1 fruit fly cellular context compared by ENCODE assay signal in genomic region chr3L:17427013-17427412, dm6.
A peak's percentile ranks its signal among the peaks of the same experiment; 100 is the strongest.
TF ChIP-seq lines count a peak whose summit lies in the region.

Gene Polr3G (minus strand): TSS chr3L:17427130.

TF ChIP-seq in whole organism, embryonic, 481 proteins besides CTCF, POLR2A, EP300 and RAD21 (continued from another document and continues in another):
- TF ChIP-seq Ssrp (tag; optimal IDR thresholded peaks at IDR 0.05; lab: Kevin White, UChicago) (no peak), Xrp1 (GFP tag; IDR thresholded peaks at IDR 0.05; lab: Robert Waterston, UW) (no peak), Spps (tag; optimal IDR thresholded peaks at IDR 0.05; lab: Kevin White, UChicago) (no peak), pnt (GFP tag; optimal IDR thresholded peaks at IDR 0.05; lab: Kevin White, UChicago) (no peak), CG10366 (GFP tag; IDR thresholded peaks at IDR 0.05; lab: Robert Waterston, UW) (no peak), CG12155 (GFP tag; optimal IDR thresholded peaks at IDR 0.05; lab: Kevin White, UChicago) (no peak), Dref (GFP tag; IDR thresholded peaks at IDR 0.05; lab: Robert Waterston, UW) (no peak), phol (tag; optimal IDR thresholded peaks at IDR 0.05; lab: Kevin White, UChicago) (no peak), CG6813 (GFP tag; optimal IDR thresholded peaks at IDR 0.05; lab: Kevin White, UChicago) (no peak), CG34422 (GFP tag; IDR thresholded peaks at IDR 0.05; lab: Robert Waterston, UW) (peak; percentile 55; the same call in 1 of the 3 replicates), CG11560 (tag; IDR thresholded peaks at IDR 0.05; lab: Robert Waterston, UW) (no peak), fd102C (GFP tag; optimal IDR thresholded peaks at IDR 0.05; lab: Kevin White, UChicago) (no peak), CG12769 (tag; optimal IDR thresholded peaks at IDR 0.05; lab: Kevin White, UChicago) (peak; percentile 29), CG14050 (GFP tag; IDR thresholded peaks at IDR 0.05; lab: Robert Waterston, UW) (no peak), crc (GFP tag; optimal IDR thresholded peaks at IDR 0.05; lab: Kevin White, UChicago) (no peak), oc (tag; optimal IDR thresholded peaks at IDR 0.05; lab: Kevin White, UChicago) (no peak), CG4854 (GFP tag; optimal IDR thresholded peaks at IDR 0.05; lab: Kevin White, UChicago) (peak; percentile 6), ATbp (GFP tag; optimal IDR thresholded peaks at IDR 0.05; lab: Kevin White, UChicago) (no peak), slbo (GFP tag; IDR thresholded peaks at IDR 0.05; lab: Robert Waterston, UW) (peak; percentile 51), twi (tag; optimal IDR thresholded peaks at IDR 0.05; lab: Kevin White, UChicago) (no peak), bsh (GFP tag; optimal IDR thresholded peaks at IDR 0.05; lab: Kevin White, UChicago) (peak in 1 of 2 experiments; percentile 11), dm (GFP tag; optimal IDR thresholded peaks at IDR 0.05; lab: Kevin White, UChicago) (peak; percentile 67), prd (optimal IDR thresholded peaks at IDR 0.05; lab: Kevin White, UChicago) (no peak), prd (GFP tag; IDR thresholded peaks at IDR 0.05; lab: Robert Waterston, UW) (no peak), odd (GFP tag; optimal IDR thresholded peaks at IDR 0.05; lab: Kevin White, UChicago) (no peak), klu (GFP tag; IDR thresholded peaks at IDR 0.05; lab: Robert Waterston, UW) (no peak), CG31388 (GFP tag; optimal IDR thresholded peaks at IDR 0.05; lab: Kevin White, UChicago) (no peak), Adf1 (GFP tag; IDR thresholded peaks at IDR 0.05; lab: Robert Waterston, UW) (no peak; the same call in 1 of the 2 replicates), E2f1 (GFP tag; IDR thresholded peaks at IDR 0.05; lab: Robert Waterston, UW) (no peak), stwl (tag; optimal IDR thresholded peaks at IDR 0.05; lab: Kevin White, UChicago) (peak; percentile 28), amos (GFP tag; IDR thresholded peaks at IDR 0.05; lab: Robert Waterston, UW; ENCODE audit: partially characterized antibody) (no peak), Hmr (GFP tag; optimal IDR thresholded peaks at IDR 0.05; lab: Kevin White, UChicago) (no peak), chinmo (GFP tag; IDR thresholded peaks at IDR 0.05; lab: Robert Waterston, UW; ENCODE audit: partially characterized antibody) (no peak), Hand (GFP tag; optimal IDR thresholded peaks at IDR 0.05; lab: Kevin White, UChicago) (no peak), danr (GFP tag; IDR thresholded peaks at IDR 0.05; lab: Robert Waterston, UW) (no peak), CG15601 (tag; optimal IDR thresholded peaks at IDR 0.05; lab: Kevin White, UChicago) (no peak), p53 (GFP tag; optimal IDR thresholded peaks at IDR 0.05; lab: Kevin White, UChicago) (no peak), ftz-f1 (GFP tag; optimal IDR thresholded peaks at IDR 0.05; lab: Kevin White, UChicago) (no peak), dimm (GFP tag; IDR thresholded peaks at IDR 0.05; lab: Robert Waterston, UW) (no peak), unc-4 (GFP tag; IDR thresholded peaks at IDR 0.05; lab: Robert Waterston, UW; ENCODE audit: partially characterized antibody) (no peak), NFAT (GFP tag; IDR thresholded peaks at IDR 0.05; lab: Robert Waterston, UW) (no peak), knrl (GFP tag; IDR thresholded peaks at IDR 0.05; lab: Robert Waterston, UW; ENCODE audit: partially characterized antibody) (no peak), Dp (GFP tag; optimal IDR thresholded peaks at IDR 0.05; lab: Kevin White, UChicago) (peak; percentile 1), Jarid2 (GFP tag; optimal IDR thresholded peaks at IDR 0.05; lab: Kevin White, UChicago) (no peak), tll (GFP tag; optimal IDR thresholded peaks at IDR 0.05; lab: Kevin White, UChicago) (no peak), scrt (GFP tag; optimal IDR thresholded peaks at IDR 0.05; lab: Kevin White, UChicago) (no peak), vfl (GFP tag; optimal IDR thresholded peaks at IDR 0.05; lab: Kevin White, UChicago) (no peak), sug (tag; optimal IDR thresholded peaks at IDR 0.05; lab: Kevin White, UChicago) (peak; percentile 26), BEAF-32 (GFP tag; optimal IDR thresholded peaks at IDR 0.05; lab: Kevin White, UChicago) (peak; percentile 11), CG13424 (tag; optimal IDR thresholded peaks at IDR 0.05; lab: Kevin White, UChicago) (peak; percentile 15), CG32532 (GFP tag; IDR thresholded peaks at IDR 0.05; lab: Robert Waterston, UW) (no peak), CG6175 (GFP tag; IDR thresholded peaks at IDR 0.05; lab: Robert Waterston, UW) (no peak), CG3838 (GFP tag; optimal IDR thresholded peaks at IDR 0.05; lab: Kevin White, UChicago) (no peak), Gug (GFP tag; IDR thresholded peaks at IDR 0.05; lab: Robert Waterston, UW) (no peak), CG18619 (GFP tag; optimal IDR thresholded peaks at IDR 0.05; lab: Kevin White, UChicago) (no peak), CG12391 (tag; optimal IDR thresholded peaks at IDR 0.05; lab: Kevin White, UChicago) (peak; percentile 49), HLH4C (GFP tag; IDR thresholded peaks at IDR 0.05; lab: Robert Waterston, UW; ENCODE audit: partially characterized antibody) (no peak), CG18262 (tag; optimal IDR thresholded peaks at IDR 0.05; lab: Kevin White, UChicago) (peak; percentile 21), nerfin-1 (tag; optimal IDR thresholded peaks at IDR 0.05; lab: Kevin White, UChicago) (no peak), ems (GFP tag; optimal IDR thresholded peaks at IDR 0.05; lab: Kevin White, UChicago) (no peak), CG16779 (GFP tag; IDR thresholded peaks at IDR 0.05; lab: Robert Waterston, UW) (no peak), pb (GFP tag; optimal IDR thresholded peaks at IDR 0.05; lab: Kevin White, UChicago) (no peak), Fer1 (GFP tag; optimal IDR thresholded peaks at IDR 0.05; lab: Kevin White, UChicago) (peak; percentile 26), MBD-R2 (GFP tag; IDR thresholded peaks at IDR 0.05; lab: Robert Waterston, UW) (peak; percentile 92), CG9876 (GFP tag; optimal IDR thresholded peaks at IDR 0.05; lab: Kevin White, UChicago) (no peak), D19B (GFP tag; optimal IDR thresholded peaks at IDR 0.05; lab: Kevin White, UChicago) (no peak), her (GFP tag; optimal IDR thresholded peaks at IDR 0.05; lab: Kevin White, UChicago) (no peak), ara (GFP tag; IDR thresholded peaks at IDR 0.05; lab: Robert Waterston, UW) (no peak), slou (GFP tag; optimal IDR thresholded peaks at IDR 0.05; lab: Kevin White, UChicago) (no peak), CG8388 (GFP tag; optimal IDR thresholded peaks at IDR 0.05; lab: Kevin White, UChicago) (no peak), CG17568 (GFP tag; optimal IDR thresholded peaks at IDR 0.05; lab: Kevin White, UChicago) (no peak), cato (GFP tag; optimal IDR thresholded peaks at IDR 0.05; lab: Kevin White, UChicago; ENCODE audit: borderline replicate concordance) (no peak), br (optimal IDR thresholded peaks at IDR 0.05; lab: Kevin White, UChicago) (no peak), Ets97D (GFP tag; optimal IDR thresholded peaks at IDR 0.05; lab: Kevin White, UChicago) (no peak), gfzf (GFP tag; optimal IDR thresholded peaks at IDR 0.05; lab: Kevin White, UChicago) (peak; percentile 2), tgo (GFP tag; IDR thresholded peaks at IDR 0.05; lab: Robert Waterston, UW) (no peak), salm (tag; optimal IDR thresholded peaks at IDR 0.05; lab: Kevin White, UChicago) (no peak), NC2β (GFP tag; optimal IDR thresholded peaks at IDR 0.05; lab: Kevin White, UChicago) (no peak), chif (GFP tag; optimal IDR thresholded peaks at IDR 0.05; lab: Kevin White, UChicago) (peak in 1 of 2 experiments; percentile 2), HLHmδ (GFP tag; optimal IDR thresholded peaks at IDR 0.05; lab: Kevin White, UChicago) (no peak), CG4424 (GFP tag; optimal IDR thresholded peaks at IDR 0.05; lab: Kevin White, UChicago) (peak; percentile 23), ttk (GFP tag; IDR thresholded peaks at IDR 0.05; lab: Robert Waterston, UW) (no peak), CG12236 (GFP tag; optimal IDR thresholded peaks at IDR 0.05; lab: Kevin White, UChicago) (no peak), CG7928 (GFP tag; optimal IDR thresholded peaks at IDR 0.05; lab: Kevin White, UChicago) (no peak), nau (GFP tag; optimal IDR thresholded peaks at IDR 0.05; lab: Kevin White, UChicago) (no peak), CG2202 (tag; optimal IDR thresholded peaks at IDR 0.05; lab: Kevin White, UChicago) (no peak), CG12659 (GFP tag; optimal IDR thresholded peaks at IDR 0.05; lab: Kevin White, UChicago) (peak; percentile 7), CG8944 (GFP tag; optimal IDR thresholded peaks at IDR 0.05; lab: Kevin White, UChicago) (no peak), CG11696 (GFP tag; IDR thresholded peaks at IDR 0.05; lab: Robert Waterston, UW) (no peak), Nf-YA (GFP tag; IDR thresholded peaks at IDR 0.05; lab: Robert Waterston, UW) (no peak), Bteb2 (GFP tag; optimal IDR thresholded peaks at IDR 0.05; lab: Kevin White, UChicago) (no peak), ind (GFP tag; optimal IDR thresholded peaks at IDR 0.05; lab: Kevin White, UChicago) (no peak), CG42726 (GFP tag; IDR thresholded peaks at IDR 0.05; lab: Robert Waterston, UW; ENCODE audit: partially characterized antibody) (no peak), CG6689 (GFP tag; IDR thresholded peaks at IDR 0.05; lab: Robert Waterston, UW) (no peak), Lpt (GFP tag; optimal IDR thresholded peaks at IDR 0.05; lab: Kevin White, UChicago) (no peak), unpg (GFP tag; optimal IDR thresholded peaks at IDR 0.05; lab: Kevin White, UChicago) (peak; percentile 9), ac (GFP tag; optimal IDR thresholded peaks at IDR 0.05; lab: Kevin White, UChicago) (no peak), esg (GFP tag; conservative IDR thresholded peaks at IDR 0.05; lab: Robert Waterston, UW) (no peak), Atf-2 (GFP tag; optimal IDR thresholded peaks at IDR 0.05; lab: Kevin White, UChicago) (no peak), ab (GFP tag; optimal IDR thresholded peaks at IDR 0.05; lab: Kevin White, UChicago) (no peak), CG14014 (GFP tag; IDR thresholded peaks at IDR 0.05; lab: Robert Waterston, UW) (0 out of 2 replicates have a peak, but pooled peaks have one; percentile 22), CG1647 (GFP tag; optimal IDR thresholded peaks at IDR 0.05; lab: Kevin White, UChicago) (no peak), CG9215 (GFP tag; IDR thresholded peaks at IDR 0.05; lab: Robert Waterston, UW) (no peak), zen2 (GFP tag; IDR thresholded peaks at IDR 0.05; lab: Robert Waterston, UW; ENCODE audit: partially characterized antibody) (no peak), zfh2 (GFP tag; optimal IDR thresholded peaks at IDR 0.05; lab: Kevin White, UChicago) (no peak), CG12104 (GFP tag; optimal IDR thresholded peaks at IDR 0.05; lab: Kevin White, UChicago) (no peak), so (GFP tag; IDR thresholded peaks at IDR 0.05; lab: Robert Waterston, UW) (no peak), CG13624 (GFP tag; optimal IDR thresholded peaks at IDR 0.05; lab: Kevin White, UChicago) (peak; percentile 5), CG10267 (tag; optimal IDR thresholded peaks at IDR 0.05; lab: Kevin White, UChicago) (peak; percentile 10), tap (tag; optimal IDR thresholded peaks at IDR 0.05; lab: Kevin White, UChicago) (no peak), peb (GFP tag; IDR thresholded peaks at IDR 0.05; lab: Robert Waterston, UW) (no peak), dan (GFP tag; IDR thresholded peaks at IDR 0.05; lab: Robert Waterston, UW) (no peak), CG7839 (tag; optimal IDR thresholded peaks at IDR 0.05; lab: Kevin White, UChicago) (peak; percentile 4), CG4282 (GFP tag; optimal IDR thresholded peaks at IDR 0.05; lab: Kevin White, UChicago) (no peak), gcm (GFP tag; optimal IDR thresholded peaks at IDR 0.05; lab: Kevin White, UChicago) (peak; percentile 4), tup (GFP tag; optimal IDR thresholded peaks at IDR 0.05; lab: Kevin White, UChicago) (no peak), CG5245 (GFP tag; optimal IDR thresholded peaks at IDR 0.05; lab: Kevin White, UChicago) (no peak), Hmx (GFP tag; optimal IDR thresholded peaks at IDR 0.05; lab: Kevin White, UChicago) (no peak), schlank (tag; optimal IDR thresholded peaks at IDR 0.05; lab: Kevin White, UChicago) (no peak), CG17328 (GFP tag; IDR thresholded peaks at IDR 0.05; lab: Robert Waterston, UW) (no peak), fd64A (GFP tag; optimal IDR thresholded peaks at IDR 0.05; lab: Kevin White, UChicago) (no peak), CG17912 (GFP tag; optimal IDR thresholded peaks at IDR 0.05; lab: Kevin White, UChicago) (no peak), kay (GFP tag; optimal IDR thresholded peaks at IDR 0.05; lab: Kevin White, UChicago) (no peak), trh (GFP tag; optimal IDR thresholded peaks at IDR 0.05; lab: Kevin White, UChicago) (no peak), trem (tag; optimal IDR thresholded peaks at IDR 0.05; lab: Kevin White, UChicago) (peak; percentile 32), CG11456 (GFP tag; IDR thresholded peaks at IDR 0.05; lab: Robert Waterston, UW) (no peak), CG4730 (GFP tag; IDR thresholded peaks at IDR 0.05; lab: Robert Waterston, UW) (no peak), CHES-1-like (GFP tag; optimal IDR thresholded peaks at IDR 0.05; lab: Kevin White, UChicago) (no peak), GATAe (GFP tag; conservative IDR thresholded peaks at IDR 0.05; lab: Robert Waterston, UW) (no peak), CG2116 (GFP tag; optimal IDR thresholded peaks at IDR 0.05; lab: Kevin White, UChicago) (no peak), CG14860 (GFP tag; IDR thresholded peaks at IDR 0.05; lab: Robert Waterston, UW; ENCODE audit: partially characterized antibody) (no peak), MESR4 (GFP tag; optimal IDR thresholded peaks at IDR 0.05; lab: Kevin White, UChicago) (peak; percentile 41), CG13287 (GFP tag; IDR thresholded peaks at IDR 0.05; lab: Robert Waterston, UW; ENCODE audit: partially characterized antibody) (no peak; the same call in 1 of the 2 replicates), eve (GFP tag; optimal IDR thresholded peaks at IDR 0.05; lab: Kevin White, UChicago) (no peak), crp (GFP tag; optimal IDR thresholded peaks at IDR 0.05; lab: Kevin White, UChicago) (peak; percentile 59 to 93), bbx (GFP tag; IDR thresholded peaks at IDR 0.05; lab: Robert Waterston, UW; ENCODE audit: partially characterized antibody) (no peak), MTF-1 (GFP tag; optimal IDR thresholded peaks at IDR 0.05; lab: Kevin White, UChicago; ENCODE audit: borderline replicate concordance) (no peak), Mad (GFP tag; optimal IDR thresholded peaks at IDR 0.05; lab: Kevin White, UChicago) (no peak)
